Worm (Caenorhabditis elegans): ENCODE data around the gene srt-30.

ce11 chrV:3776946-3777345 lies 23.3 kb downstream of the srt-30 start:
- TF ChIP-seq flt-1 (GFP tag; IDR thresholded peaks at IDR 0.05), result no peak
- no peak for TF ChIP-seq ref-1 (GFP tag; conservative IDR thresholded peaks at IDR 0.05)
- no peak for TF ChIP-seq klf-2 (GFP tag; conservative IDR thresholded peaks at IDR 0.05)
- TF ChIP-seq cog-1 (tag; optimal IDR thresholded peaks at IDR 0.05), result no peak
- TF ChIP-seq T22C8.4 (GFP tag; IDR thresholded peaks at IDR 0.05), result no peak
- TF ChIP-seq ztf-29 (GFP tag; IDR thresholded peaks at IDR 0.05), result no peak
- no peak for TF ChIP-seq tab-1 (GFP tag; IDR thresholded peaks at IDR 0.05)
